Worm (Caenorhabditis elegans): Measurements from ENCODE around the gene gob-1.

DNA sequence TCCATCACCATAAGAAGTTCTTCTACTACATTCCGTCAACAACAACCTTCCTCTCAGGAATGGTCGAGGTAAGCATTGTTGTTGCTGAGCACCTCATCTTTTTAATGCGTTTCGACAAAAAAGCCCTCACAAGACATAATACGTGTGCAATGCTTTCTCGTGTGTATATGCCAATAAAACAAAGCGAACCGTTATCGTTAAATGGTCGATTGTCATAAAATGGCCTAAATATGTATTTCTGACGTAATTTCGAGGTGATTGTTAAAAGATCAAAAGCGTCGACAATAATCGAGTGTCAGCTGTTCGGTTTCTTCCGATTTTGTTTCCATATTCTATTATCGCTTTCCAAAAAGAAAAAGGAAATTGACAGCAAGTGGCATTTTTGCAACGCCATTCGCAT lies 51.3 kb downstream of the gob-1 start:
- TF ChIP-seq efl-1 (optimal IDR thresholded peaks at IDR 0.05), result no peak
- no peak for TF ChIP-seq efl-1 (GFP tag; optimal IDR thresholded peaks at IDR 0.05 in 1 of 2)
- no peak for TF ChIP-seq ztf-11 (tag; optimal IDR thresholded peaks at IDR 0.05)
- TF ChIP-seq nhr-20 (tag; optimal IDR thresholded peaks at IDR 0.05), result no peak
- no peak for TF ChIP-seq nhr-12 (tag; optimal IDR thresholded peaks at IDR 0.05)
- TF ChIP-seq dpl-1 (GFP tag; optimal IDR thresholded peaks at IDR 0.05), result no peak
- no peak for TF ChIP-seq aha-1 (tag; optimal IDR thresholded peaks at IDR 0.05)
- TF ChIP-seq nhr-11 (tag; optimal IDR thresholded peaks at IDR 0.05), result no peak
- no peak for TF ChIP-seq tbx-2 (tag; optimal IDR thresholded peaks at IDR 0.05)
- TF ChIP-seq ceh-90 (tag; optimal IDR thresholded peaks at IDR 0.05), result no peak
- no peak for TF ChIP-seq aly-2 (tag; optimal IDR thresholded peaks at IDR 0.05)
- no peak for TF ChIP-seq sptf-1 (tag; optimal IDR thresholded peaks at IDR 0.05)

Measured in whole organism, L1 larva.